Worm (Caenorhabditis elegans) whole organism, late embryonic: Measurements from ENCODE around the gene pyc-1.
A peak's percentile ranks its signal among the peaks of the same experiment; 100 is the strongest.

Source experiments
- F13H6.1 ChIP-seq: sonication (generic microtip); optimal IDR thresholded peaks from 2 replicates; lab custom pipeline; 2016; ENCODE audit warnings: missing genetic modification characterization, missing compliant biosample characterization
- K02D7.2 ChIP-seq: sonication (generic microtip); optimal IDR thresholded peaks from 2 replicates; lab custom pipeline; 2017; ENCODE audit warnings: mild to moderate bottlenecking, missing genetic modification characterization, missing compliant biosample characterization
- Y22D7AL.16 ChIP-seq: sonication (generic microtip); optimal IDR thresholded peaks from 2 replicates; lab custom pipeline; 2016; ENCODE audit warnings: missing genetic modification characterization, missing compliant biosample characterization
- ahr-1 ChIP-seq: sonication (generic microtip); optimal IDR thresholded peaks from 2 replicates; lab custom pipeline; 2016; ENCODE audit warnings: missing genetic modification characterization, missing compliant biosample characterization
- ceh-18 ChIP-seq: sonication (generic microtip); optimal IDR thresholded peaks from 2 replicates; lab custom pipeline; 2016; ENCODE audit warnings: missing genetic modification characterization, missing compliant biosample characterization
- ceh-22 ChIP-seq: sonication (generic microtip); optimal IDR thresholded peaks from 2 replicates; lab custom pipeline; 2017; ENCODE audit warnings: missing biosample characterization, missing genetic modification characterization
- ceh-24 ChIP-seq: sonication (generic microtip); optimal IDR thresholded peaks from 2 replicates; lab custom pipeline; 2016; ENCODE audit warnings: mild to moderate bottlenecking, missing genetic modification characterization, missing compliant biosample characterization
- ceh-30 ChIP-seq: fragments of 150-350 bp; optimal IDR thresholded peaks from 2 replicates; lab custom pipeline; 2014; ENCODE audit warnings: missing biosample characterization, missing genetic modification characterization
- ceh-34 ChIP-seq: sonication (generic microtip); optimal IDR thresholded peaks from 2 replicates; lab custom pipeline; 2016; ENCODE audit warnings: mild to moderate bottlenecking, missing genetic modification characterization, missing compliant biosample characterization
- ceh-45 ChIP-seq: fragments of 200-800 bp; sonication (Bioruptor generic); IDR thresholded peaks from 2 replicates; pipeline ENCODE4 v1.3.6; 2022; ENCODE audit warnings: missing genetic modification reagents, missing genetic modification characterization, missing compliant biosample characterization
- ceh-48 ChIP-seq: sonication (generic microtip); optimal IDR thresholded peaks from 2 replicates; lab custom pipeline; 2016; ENCODE audit warnings: missing genetic modification characterization, inconsistent platforms, missing compliant biosample characterization
- ceh-6 ChIP-seq: fragments of 200-800 bp; sonication (Bioruptor generic); optimal IDR thresholded peaks from 2 replicates; lab custom pipeline; 2018; ENCODE audit warnings: mild to moderate bottlenecking, missing genetic modification characterization, missing compliant biosample characterization
- che-1 ChIP-seq: sonication (generic microtip); optimal IDR thresholded peaks from 2 replicates; lab custom pipeline; 2016; ENCODE audit warnings: mild to moderate bottlenecking, missing genetic modification characterization, missing compliant biosample characterization
- dmd-4 ChIP-seq: sonication (generic microtip); optimal IDR thresholded peaks from 2 replicates; lab custom pipeline; 2016; ENCODE audit warnings: borderline replicate concordance, missing genetic modification characterization, missing compliant biosample characterization
- elt-2 ChIP-seq: sonication (generic microtip); optimal IDR thresholded peaks from 2 replicates; lab custom pipeline; 2016; ENCODE audit warnings: missing genetic modification reagents, missing genetic modification characterization, missing compliant biosample characterization
- elt-4 ChIP-seq: sonication (generic microtip); optimal IDR thresholded peaks from 2 replicates; lab custom pipeline; 2016; ENCODE audit warnings: missing genetic modification characterization, missing compliant biosample characterization
- eyg-1 ChIP-seq: sonication (generic microtip); optimal IDR thresholded peaks from 2 replicates; lab custom pipeline; 2016; ENCODE audit warnings: missing genotype, missing genetic modification characterization, missing compliant biosample characterization
- fax-1 ChIP-seq: sonication (generic microtip); optimal IDR thresholded peaks from 2 replicates; lab custom pipeline; 2016; ENCODE audit warnings: missing genotype, missing genetic modification characterization, missing compliant biosample characterization
- fkh-10 ChIP-seq: fragments of 150-350 bp; optimal IDR thresholded peaks from 2 replicates; lab custom pipeline; 2014; ENCODE audit warnings: missing biosample characterization, missing genetic modification reagents, missing genetic modification characterization
- fkh-6 ChIP-seq: sonication (generic microtip); optimal IDR thresholded peaks from 2 replicates; lab custom pipeline; 2016; ENCODE audit warnings: missing genetic modification characterization, missing compliant biosample characterization
- gmeb-2 ChIP-seq: sonication (generic microtip); optimal IDR thresholded peaks from 2 replicates; lab custom pipeline; 2016; ENCODE audit warnings: missing genetic modification characterization, inconsistent platforms, missing compliant biosample characterization
- hlh-13 ChIP-seq: fragments of 200-800 bp; sonication (Bioruptor generic); optimal IDR thresholded peaks from 2 replicates; lab custom pipeline; 2018; ENCODE audit warnings: mild to moderate bottlenecking, missing genetic modification characterization, missing compliant biosample characterization
- hlh-15 ChIP-seq: sonication (generic microtip); optimal IDR thresholded peaks from 2 replicates; lab custom pipeline; 2016; ENCODE audit warnings: missing genetic modification characterization, missing compliant biosample characterization
- hlh-30 ChIP-seq: sonication (generic microtip); optimal IDR thresholded peaks from 2 replicates; lab custom pipeline; 2017; ENCODE audit warnings: antibody characterized with exemption, missing genetic modification characterization, missing compliant biosample characterization; ENCODE audit not compliant: insufficient read depth
- hlh-6 ChIP-seq: sonication (generic microtip); optimal IDR thresholded peaks from 2 replicates; lab custom pipeline; 2016; ENCODE audit warnings: missing genotype, missing genetic modification characterization, missing compliant biosample characterization
- hlh-8 ChIP-seq: sonication (generic microtip); optimal IDR thresholded peaks from 2 replicates; lab custom pipeline; 2016; ENCODE audit warnings: missing genotype, missing genetic modification characterization, missing compliant biosample characterization
- lim-6 ChIP-seq: sonication (generic microtip); optimal IDR thresholded peaks from 2 replicates; lab custom pipeline; 2016; ENCODE audit warnings: missing genetic modification characterization, missing compliant biosample characterization
- madf-2 ChIP-seq: sonication (generic microtip); optimal IDR thresholded peaks from 2 replicates; lab custom pipeline; 2017; ENCODE audit warnings: missing genetic modification characterization, missing compliant biosample characterization
- mec-3 ChIP-seq: sonication (generic microtip); optimal IDR thresholded peaks from 2 replicates; lab custom pipeline; 2016; ENCODE audit warnings: borderline replicate concordance, missing genetic modification characterization, missing compliant biosample characterization
- nfya-1 ChIP-seq: sonication (generic microtip); optimal IDR thresholded peaks from 2 replicates; lab custom pipeline; 2017; ENCODE audit warnings: missing genetic modification characterization, mild to moderate bottlenecking, missing compliant biosample characterization, antibody characterized with exemption, moderate library complexity
- nhr-11 ChIP-seq: fragments of 150-350 bp; optimal IDR thresholded peaks from 2 replicates; lab custom pipeline; 2014; ENCODE audit warnings: missing biosample characterization, missing genetic modification characterization
- nhr-232 ChIP-seq: sonication (generic microtip); optimal IDR thresholded peaks from 2 replicates; lab custom pipeline; 2016; ENCODE audit warnings: missing genetic modification characterization, missing compliant biosample characterization
- npax-4 ChIP-seq: sonication (generic microtip); optimal IDR thresholded peaks from 2 replicates; lab custom pipeline; 2016; ENCODE audit warnings: missing genetic modification characterization, missing compliant biosample characterization
- pax-1 ChIP-seq: fragments of 150-350 bp; optimal IDR thresholded peaks from 2 replicates; lab custom pipeline; 2014; ENCODE audit warnings: missing biosample characterization, missing genetic modification characterization
- pha-2 ChIP-seq: sonication (generic microtip); optimal IDR thresholded peaks from 2 replicates; lab custom pipeline; 2017; ENCODE audit warnings: mild to moderate bottlenecking, missing genetic modification characterization, missing compliant biosample characterization
- pha-4 ChIP-seq: fragments of 150-350 bp; optimal IDR thresholded peaks from 2 replicates; lab custom pipeline; 2018; ENCODE audit warnings: missing biosample characterization, missing genetic modification reagents, missing genetic modification characterization
- pqm-1 ChIP-seq: sonication (generic microtip); optimal IDR thresholded peaks from 2 replicates; lab custom pipeline; 2016; ENCODE audit warnings: missing genetic modification characterization, missing compliant biosample characterization
- pros-1 ChIP-seq: fragments of 150-350 bp; optimal IDR thresholded peaks from 2 replicates; lab custom pipeline; 2014; ENCODE audit warnings: missing biosample characterization, missing genetic modification reagents, missing genetic modification characterization
- ref-2 ChIP-seq: sonication (generic microtip); optimal IDR thresholded peaks from 2 replicates; lab custom pipeline; 2016; ENCODE audit warnings: missing genetic modification characterization, missing compliant biosample characterization
- sox-2 ChIP-seq: fragments of 200-800 bp; sonication (Bioruptor generic); IDR thresholded peaks from 2 replicates; pipeline ENCODE4 v1.3.6; 2022; ENCODE audit warnings: missing genetic modification reagents, missing genetic modification characterization, missing compliant biosample characterization
- tbx-2 ChIP-seq: sonication (generic microtip); optimal IDR thresholded peaks from 2 replicates; lab custom pipeline; 2016; ENCODE audit warnings: missing genetic modification characterization, missing compliant biosample characterization
- tbx-7 ChIP-seq: sonication (generic microtip); optimal IDR thresholded peaks from 2 replicates; lab custom pipeline; 2016; ENCODE audit warnings: missing genotype, missing genetic modification characterization, missing compliant biosample characterization
- ttx-3 ChIP-seq: sonication (generic microtip); optimal IDR thresholded peaks from 2 replicates; lab custom pipeline; 2016; ENCODE audit warnings: missing genetic modification reagents, missing genetic modification characterization, missing compliant biosample characterization
- unc-3 ChIP-seq, 2 experiments: fragments of 200-800 bp in 1 of 2; sonication (Bioruptor generic) in 1 of 2; sonication (generic microtip) in 1 of 2; conservative IDR thresholded peaks in 1 of 2; optimal IDR thresholded peaks in 1 of 2; 2 replicates each; pipeline versions ENCODE4 v1.3.6 to Lab custom; 2016 to 2022; ENCODE audit warnings: missing compliant biosample characterization in 2 of 2, missing genetic modification characterization in 2 of 2, missing genetic modification reagents in 1 of 2
- unc-55 ChIP-seq: sonication (generic microtip); optimal IDR thresholded peaks from 2 replicates; lab custom pipeline; 2017; ENCODE audit warnings: missing biosample characterization, missing genetic modification reagents, missing genetic modification characterization
- unc-86 ChIP-seq: sonication (generic microtip); optimal IDR thresholded peaks from 2 replicates; lab custom pipeline; 2016; ENCODE audit warnings: missing genetic modification characterization, missing compliant biosample characterization
- zip-5 ChIP-seq: sonication (generic microtip); optimal IDR thresholded peaks from 2 replicates; lab custom pipeline; 2016; ENCODE audit warnings: missing genetic modification characterization, missing compliant biosample characterization

pyc-1 gene

ce11 chrV:11849408-11849807 is 27.1 kb upstream of the pyc-1 start:
- TF ChIP-seq ceh-6 (no peak), lim-6 (no peak), sox-2 (no peak), pax-1 (no peak), dmd-4 (tag; lab: Kevin White, UChicago) (no peak), pha-2 (tag; lab: Kevin White, UChicago) (no peak), ref-2 (tag; lab: Kevin White, UChicago) (no peak), nhr-232 (tag; lab: Kevin White, UChicago) (no peak)

- TF ChIP-seq unc-55 (GFP tag; lab: Kevin White, UChicago) (no peak), nhr-232 (tag; lab: Kevin White, UChicago) (no peak), hlh-15 (tag; lab: Kevin White, UChicago) (no peak), F13H6.1 (tag; lab: Kevin White, UChicago) (no peak), ceh-30 (no peak), gmeb-2 (tag; lab: Kevin White, UChicago) (no peak), dmd-4 (tag; lab: Kevin White, UChicago) (no peak), ref-2 (tag; lab: Kevin White, UChicago) (no peak), tbx-2 (no peak), che-1 (tag; lab: Kevin White, UChicago) (no peak), unc-3 (GFP tag; conservative IDR thresholded peaks at IDR 0.05; lab: Robert Waterston, UW) (no peak), unc-3 (tag; optimal IDR thresholded peaks at IDR 0.05; lab: Kevin White, UChicago) (no peak), ceh-24 (tag; lab: Kevin White, UChicago) (no peak), tbx-7 (tag; lab: Kevin White, UChicago) (no peak), hlh-30 (tag; lab: Kevin White, UChicago) (no peak), pros-1 (tag; lab: Kevin White, UChicago) (no peak), pha-4 (no peak)
Measured at ce11 chrV:11846969-11847368, 24.6 kb upstream of the pyc-1 start.

- no peak for TF ChIP-seq ceh-22 (tag; lab: Kevin White, UChicago)
- TF ChIP-seq mec-3 (tag; lab: Kevin White, UChicago): no peak
- no peak for TF ChIP-seq nhr-11
- TF ChIP-seq unc-3 (GFP tag; conservative IDR thresholded peaks at IDR 0.05; lab: Robert Waterston, UW): no peak
- TF ChIP-seq unc-3 (tag; optimal IDR thresholded peaks at IDR 0.05; lab: Kevin White, UChicago): no peak
Measured at ce11 chrV:11845492-11845891, 23.2 kb upstream of the pyc-1 start, which contains the start of gene hmp-1. hmp-1 (plus strand) TSS chrV:11845871.

- TF ChIP-seq ceh-48 (tag; lab: Kevin White, UChicago) (no peak), madf-2 (no peak), ceh-22 (tag; lab: Kevin White, UChicago) (no peak), sox-2 (no peak), ceh-24 (tag; lab: Kevin White, UChicago) (no peak), ceh-18 (peak; percentile 31), hlh-6 (tag; lab: Kevin White, UChicago) (no peak), K02D7.2 (no peak), ahr-1 (tag; lab: Kevin White, UChicago) (no peak), ceh-45 (GFP tag; lab: Robert Waterston, UW) (no peak), zip-5 (tag; lab: Kevin White, UChicago) (no peak), fkh-6 (peak; percentile 60), nfya-1 (tag; lab: Kevin White, UChicago) (peak; percentile 41), eyg-1 (peak; percentile 40), nhr-11 (no peak), pqm-1 (tag; lab: Kevin White, UChicago) (peak; percentile 5), hlh-13 (GFP tag; lab: Kevin White, UChicago) (no peak), hlh-8 (tag; lab: Kevin White, UChicago) (no peak), elt-4 (tag; lab: Kevin White, UChicago) (no peak), ttx-3 (tag; lab: Kevin White, UChicago) (no peak), tbx-7 (tag; lab: Kevin White, UChicago) (no peak), fkh-10 (no peak), npax-4 (tag; lab: Kevin White, UChicago) (no peak), unc-3 (GFP tag; conservative IDR thresholded peaks at IDR 0.05; lab: Robert Waterston, UW) (no peak), unc-3 (tag; optimal IDR thresholded peaks at IDR 0.05; lab: Kevin White, UChicago) (peak; percentile 3), unc-86 (no peak), elt-2 (no peak), Y22D7AL.16 (tag; lab: Kevin White, UChicago) (no peak), fax-1 (tag; lab: Kevin White, UChicago) (no peak), ceh-34 (peak; percentile 58)
Measured at ce11 chrV:11844828-11845227, 22.5 kb upstream of the pyc-1 start.
